Worm (Caenorhabditis elegans): Measurements from ENCODE around the gene Y57G7A.3.

The Y57G7A.3 gene

DNA sequence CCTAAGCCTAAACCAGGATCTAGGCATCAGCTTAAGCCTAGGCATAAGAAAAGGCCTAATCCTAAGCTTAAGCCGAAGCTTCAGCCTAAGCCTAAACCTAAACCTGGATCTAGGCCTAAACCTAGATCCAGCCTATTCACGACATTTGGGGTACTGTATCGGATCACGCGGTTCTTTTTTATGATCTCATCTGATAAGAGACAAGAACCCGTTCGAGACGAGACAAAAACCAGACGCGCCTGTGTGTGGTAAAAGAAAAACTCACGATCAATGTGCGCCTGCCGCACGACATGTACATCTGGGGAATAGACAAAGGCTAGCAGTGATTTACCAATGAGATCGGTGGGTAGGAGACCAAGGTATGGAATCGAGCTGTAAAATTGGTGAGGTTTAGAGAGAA lies 45.1 kb upstream of the Y57G7A.3 start:
- TF ChIP-seq nhr-21 (tag; optimal IDR thresholded peaks at IDR 0.05) (peak; percentile 34), sma-3 (GFP tag; optimal IDR thresholded peaks at IDR 0.05) (no peak), blmp-1 (tag; optimal IDR thresholded peaks at IDR 0.05; ENCODE audit: insufficient read depth) (peak; percentile 12), elt-1 (tag; optimal IDR thresholded peaks at IDR 0.05) (peak; percentile 39), Y55F3AM.14 (GFP tag; optimal IDR thresholded peaks at IDR 0.05) (no peak), mab-5 (tag; optimal IDR thresholded peaks at IDR 0.05) (no peak), C34F6.9 (tag; optimal IDR thresholded peaks at IDR 0.05) (no peak), nhr-12 (tag; optimal IDR thresholded peaks at IDR 0.05) (no peak), unc-55 (GFP tag; optimal IDR thresholded peaks at IDR 0.05) (no peak), nhr-10 (tag; optimal IDR thresholded peaks at IDR 0.05) (no peak), egl-27 (tag; optimal IDR thresholded peaks at IDR 0.05) (no peak), skn-1 (tag; optimal IDR thresholded peaks at IDR 0.05) (no peak), lsy-2 (tag; optimal IDR thresholded peaks at IDR 0.05) (peak in 1 of 2 experiments; percentile 52), nhr-6 (tag; optimal IDR thresholded peaks at IDR 0.05) (no peak), ceh-82 (tag; optimal IDR thresholded peaks at IDR 0.05) (no peak), R02D3.7 (tag; optimal IDR thresholded peaks at IDR 0.05) (no peak), lin-11 (tag; optimal IDR thresholded peaks at IDR 0.05) (no peak), unc-39 (tag; optimal IDR thresholded peaks at IDR 0.05) (no peak), ztf-11 (tag; optimal IDR thresholded peaks at IDR 0.05) (no peak), nhr-237 (tag; optimal IDR thresholded peaks at IDR 0.05) (no peak), zag-1 (tag; optimal IDR thresholded peaks at IDR 0.05) (no peak), nhr-11 (tag; optimal IDR thresholded peaks at IDR 0.05) (no peak), nhr-25 (tag; optimal IDR thresholded peaks at IDR 0.05) (peak; percentile 19), ceh-16 (tag; optimal IDR thresholded peaks at IDR 0.05) (no peak), lin-13 (GFP tag; optimal IDR thresholded peaks at IDR 0.05) (no peak), crh-2 (tag; optimal IDR thresholded peaks at IDR 0.05) (no peak), ZK546.5 (tag; optimal IDR thresholded peaks at IDR 0.05) (no peak), gmeb-1 (tag; optimal IDR thresholded peaks at IDR 0.05) (no peak), alr-1 (tag; optimal IDR thresholded peaks at IDR 0.05) (no peak), mdl-1 (tag; optimal IDR thresholded peaks at IDR 0.05) (no peak), nhr-77 (tag; optimal IDR thresholded peaks at IDR 0.05) (no peak), sem-4 (tag; optimal IDR thresholded peaks at IDR 0.05) (peak; percentile 31), peb-1 (tag; optimal IDR thresholded peaks at IDR 0.05) (no peak), ama-1 (optimal IDR thresholded peaks at IDR 0.05) (no peak), unc-62 (GFP tag; optimal IDR thresholded peaks at IDR 0.05) (no peak), ztf-4 (tag; optimal IDR thresholded peaks at IDR 0.05) (no peak), sma-9 (GFP tag; optimal IDR thresholded peaks at IDR 0.05) (no peak), sma-9 (tag; optimal IDR thresholded peaks at IDR 0.05) (no peak), nhr-23 (tag; optimal IDR thresholded peaks at IDR 0.05) (no peak)

DNA sequence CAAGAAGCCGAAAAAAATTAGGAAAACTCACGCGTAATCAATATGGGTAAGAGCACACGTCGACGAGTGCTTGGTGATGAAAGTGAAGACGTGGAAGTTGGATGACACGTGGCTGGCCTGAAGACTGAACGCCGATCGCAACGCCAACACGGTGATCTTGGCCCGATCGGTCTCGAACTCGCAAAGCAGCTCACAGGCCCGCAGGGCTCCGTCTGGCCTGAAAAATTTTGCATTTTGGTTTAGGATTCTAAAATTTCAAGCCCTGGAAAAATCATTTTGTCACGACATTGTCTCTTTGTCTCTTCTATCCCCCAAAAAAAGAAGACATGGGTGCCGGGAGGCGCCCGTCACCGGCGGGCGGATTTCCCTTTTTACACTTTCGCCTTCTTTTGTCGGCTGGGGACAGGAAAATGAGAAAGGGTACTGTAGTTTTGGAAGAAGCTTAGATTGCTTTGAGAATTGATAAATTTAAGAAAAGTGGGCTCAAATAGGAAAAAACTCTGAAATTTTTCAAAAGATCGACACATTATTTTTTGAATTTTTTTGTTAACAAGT lies 44.3 kb upstream of the Y57G7A.3 start:
- TF ChIP-seq blmp-1 (tag; optimal IDR thresholded peaks at IDR 0.05; ENCODE audit: insufficient read depth): peak; percentile 89
- no peak for TF ChIP-seq ztf-11 (tag; optimal IDR thresholded peaks at IDR 0.05)

DNA sequence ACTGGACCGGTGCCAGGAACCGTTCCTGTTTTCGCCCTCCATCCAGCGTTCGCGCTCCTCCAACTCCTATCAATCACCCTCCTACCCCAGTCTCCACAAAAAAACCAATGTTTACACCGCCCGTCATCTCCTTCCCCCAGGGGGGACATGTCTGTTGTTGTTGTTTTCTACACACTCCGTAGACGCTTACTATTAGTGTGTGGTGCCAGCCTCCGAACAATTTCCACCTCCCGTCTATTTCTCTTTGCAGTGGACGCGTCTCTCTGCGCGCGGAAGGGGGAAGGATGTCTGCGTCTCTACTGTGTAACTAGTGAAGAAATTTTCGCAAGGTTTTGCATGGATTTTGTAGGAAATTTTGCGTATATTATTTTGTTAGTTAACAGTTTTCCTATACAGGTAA lies 43.1 kb upstream of the Y57G7A.3 start:
- no peak for TF ChIP-seq mbf-1 (tag; optimal IDR thresholded peaks at IDR 0.05)
- no peak for TF ChIP-seq nhr-12 (tag; optimal IDR thresholded peaks at IDR 0.05)
- no peak for TF ChIP-seq skn-1 (tag; optimal IDR thresholded peaks at IDR 0.05)
- peak; percentile 1 for TF ChIP-seq fos-1 (tag; optimal IDR thresholded peaks at IDR 0.05)
- no peak for TF ChIP-seq elt-3 (tag; optimal IDR thresholded peaks at IDR 0.05)
- no peak for TF ChIP-seq R02D3.7 (tag; optimal IDR thresholded peaks at IDR 0.05)
- TF ChIP-seq alr-1 (tag; optimal IDR thresholded peaks at IDR 0.05): no peak
- no peak for TF ChIP-seq snpc-4 (tag; optimal IDR thresholded peaks at IDR 0.05)
- no peak for TF ChIP-seq blmp-1 (tag; optimal IDR thresholded peaks at IDR 0.05; ENCODE audit: insufficient read depth)
- peak; percentile 14 for TF ChIP-seq mab-5 (tag; optimal IDR thresholded peaks at IDR 0.05)
- no peak for TF ChIP-seq ceh-82 (tag; optimal IDR thresholded peaks at IDR 0.05)
- no peak for TF ChIP-seq zag-1 (tag; optimal IDR thresholded peaks at IDR 0.05)
- TF ChIP-seq ztf-1 (GFP tag; conservative IDR thresholded peaks at IDR 0.05): no peak
- no peak for TF ChIP-seq nhr-25 (tag; optimal IDR thresholded peaks at IDR 0.05)
- TF ChIP-seq peb-1 (tag; optimal IDR thresholded peaks at IDR 0.05): no peak
- TF ChIP-seq dmd-4 (tag; optimal IDR thresholded peaks at IDR 0.05): no peak
- no peak for TF ChIP-seq nhr-77 (tag; optimal IDR thresholded peaks at IDR 0.05)
- TF ChIP-seq C34F6.9 (tag; optimal IDR thresholded peaks at IDR 0.05): no peak
- TF ChIP-seq unc-39 (tag; optimal IDR thresholded peaks at IDR 0.05): no peak
- no peak for TF ChIP-seq nhr-10 (tag; optimal IDR thresholded peaks at IDR 0.05)
- no peak for TF ChIP-seq ztf-4 (tag; optimal IDR thresholded peaks at IDR 0.05)
- no peak for TF ChIP-seq nhr-21 (tag; optimal IDR thresholded peaks at IDR 0.05)
- peak; percentile 53 for TF ChIP-seq sma-9 (GFP tag; optimal IDR thresholded peaks at IDR 0.05)
- no peak for TF ChIP-seq sma-9 (tag; optimal IDR thresholded peaks at IDR 0.05)
- no peak for TF ChIP-seq ama-1 (optimal IDR thresholded peaks at IDR 0.05)
- TF ChIP-seq aly-2 (tag; optimal IDR thresholded peaks at IDR 0.05): no peak
- TF ChIP-seq ZK546.5 (tag; optimal IDR thresholded peaks at IDR 0.05): no peak
- TF ChIP-seq gmeb-1 (tag; optimal IDR thresholded peaks at IDR 0.05): no peak
- no peak for TF ChIP-seq crh-2 (tag; optimal IDR thresholded peaks at IDR 0.05)
- TF ChIP-seq nhr-23 (tag; optimal IDR thresholded peaks at IDR 0.05): no peak
- TF ChIP-seq elt-1 (tag; optimal IDR thresholded peaks at IDR 0.05): no peak
- peak; percentile 78 for TF ChIP-seq F13H6.1 (tag; optimal IDR thresholded peaks at IDR 0.05)
- no peak for TF ChIP-seq sem-4 (tag; optimal IDR thresholded peaks at IDR 0.05)
- no peak for TF ChIP-seq nhr-129 (tag; optimal IDR thresholded peaks at IDR 0.05)
- TF ChIP-seq nhr-6 (tag; optimal IDR thresholded peaks at IDR 0.05): no peak
- no peak for TF ChIP-seq lin-11 (tag; optimal IDR thresholded peaks at IDR 0.05)
- no peak for TF ChIP-seq sma-3 (GFP tag; optimal IDR thresholded peaks at IDR 0.05)

Measured in whole organism, L2 larva.